Worm (Caenorhabditis elegans): ENCODE data around the gene cyp-13A11.

cyp-13A11 gene

DNA sequence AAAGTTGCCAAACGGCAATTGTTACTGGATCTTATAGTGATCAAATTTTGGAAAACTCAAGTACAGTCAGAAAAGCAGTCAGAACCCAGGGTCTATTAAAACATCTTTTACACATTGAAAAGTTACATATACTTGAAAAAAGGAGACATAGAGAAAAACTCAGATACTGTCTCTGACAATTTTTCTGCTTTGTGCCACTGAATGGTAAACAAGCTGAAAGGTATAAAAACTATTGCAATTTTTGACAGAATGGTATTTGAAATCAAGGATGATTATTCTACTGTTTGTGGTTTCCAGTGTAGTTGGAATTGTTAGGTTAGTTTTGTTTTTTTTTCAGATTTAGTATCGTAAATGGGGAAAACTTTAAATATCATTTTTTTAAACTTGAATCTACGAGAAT is at the start of gene cyp-13A11:
Gene cyp-13A11 (plus strand): TSS at position 266 of the 400 bp plus-strand sequence.
- TF ChIP-seq unc-62 (GFP tag; optimal IDR thresholded peaks at IDR 0.05): no peak

- no peak for TF ChIP-seq unc-62 (GFP tag; optimal IDR thresholded peaks at IDR 0.05)
These were observed 48.9 kb upstream of the cyp-13A11 start for ce11 chrIII:12971828-12972379.

DNA sequence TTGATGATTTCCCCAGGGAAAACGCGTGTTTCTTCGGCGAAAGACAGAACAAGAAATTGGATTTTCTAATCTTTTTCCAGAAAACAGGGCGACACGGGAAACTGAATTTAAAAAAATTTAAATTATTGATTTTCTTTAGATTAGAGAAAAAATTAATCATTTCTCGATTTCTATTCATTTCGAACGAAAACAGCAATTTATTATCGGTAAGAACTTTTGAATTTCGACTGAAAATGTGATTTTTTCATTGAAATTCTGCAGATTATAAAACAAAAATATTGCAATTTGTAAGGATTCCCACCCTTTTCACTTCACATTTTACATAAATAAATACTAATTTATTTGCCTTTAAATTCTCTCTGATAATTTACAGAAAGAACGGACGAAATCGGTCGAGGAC is 48.4 kb upstream of the cyp-13A11 start, which contains the start of gene bckd-1A:
Gene bckd-1A (minus strand): TSS at position 101 of the 400 bp plus-strand sequence.
- TF ChIP-seq unc-62 (GFP tag; optimal IDR thresholded peaks at IDR 0.05): no peak

ce11 chrIII:12977559-12977958 is 43.2 kb upstream of the cyp-13A11 start, which contains the start of gene ZK1010.2:
ZK1010.2 (minus strand) TSS chrIII:12977862.
- TF ChIP-seq unc-62 (GFP tag; optimal IDR thresholded peaks at IDR 0.05): no peak

ce11 chrIII:12978473-12979174 is 42.2 kb upstream of the cyp-13A11 start, which contains the start of the genes ubq-2 and frg-1:
ubq-2 (minus strand) TSS chrIII:12978523.
frg-1 (plus strand) TSS chrIII:12979162.
- no peak for TF ChIP-seq unc-62 (GFP tag; optimal IDR thresholded peaks at IDR 0.05)

- no peak for TF ChIP-seq unc-62 (GFP tag; optimal IDR thresholded peaks at IDR 0.05)
These were observed 40.0 kb upstream of the cyp-13A11 start, which contains the start of gene ZK1010.4 for ce11 chrIII:12980770-12981169. ZK1010.4 (plus strand) TSS chrIII:12981070.

DNA sequence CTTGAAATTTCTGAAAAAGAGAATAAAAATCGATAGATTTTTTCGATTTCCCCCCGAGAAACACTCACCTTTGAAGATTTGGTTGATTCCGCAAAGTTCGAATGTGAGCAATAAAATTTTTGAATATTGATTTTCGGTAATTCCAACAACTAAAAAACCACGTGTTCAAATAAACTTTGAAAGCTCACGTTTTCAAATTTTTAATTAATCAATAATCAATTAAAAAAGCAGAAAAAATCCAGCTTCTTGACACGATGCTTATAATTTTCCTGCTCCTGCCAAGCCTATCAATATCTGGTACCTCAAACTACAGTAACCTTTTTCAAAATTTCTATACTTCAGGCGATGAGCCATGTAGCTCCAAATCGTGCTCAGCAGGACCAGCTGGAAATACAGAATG is 33.4 kb upstream of the cyp-13A11 start, which contains the start of gene ZK1010.5:
Gene ZK1010.5 (minus strand): TSS at position 101 of the 400 bp plus-strand sequence.
- no peak for TF ChIP-seq unc-62 (GFP tag; optimal IDR thresholded peaks at IDR 0.05)

DNA sequence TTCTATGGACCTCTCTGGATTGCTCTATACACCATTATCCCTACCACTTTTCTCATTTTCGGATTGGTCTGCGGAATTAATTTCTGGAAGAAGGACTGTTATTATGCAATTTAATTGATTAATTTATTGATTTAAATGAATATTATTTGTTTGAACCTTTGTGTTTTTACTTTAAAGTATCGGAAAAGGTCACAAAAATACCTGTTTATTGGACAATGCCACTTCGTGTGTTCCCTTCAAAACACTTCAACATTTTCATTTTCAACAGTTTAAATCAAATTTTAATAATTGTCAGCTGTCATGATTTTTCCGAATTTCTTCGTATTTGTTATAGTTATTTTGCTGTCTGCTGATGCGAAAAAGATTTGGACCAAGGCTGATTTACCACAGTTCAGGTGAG is 29.8 kb upstream of the cyp-13A11 start, which contains the start of gene ZK1010.12:
Gene ZK1010.12 (plus strand): TSS at position 301 of the 400 bp plus-strand sequence.
- TF ChIP-seq unc-62 (GFP tag; optimal IDR thresholded peaks at IDR 0.05): no peak

ce11 chrIII:12993055-12993454 is 27.8 kb upstream of the cyp-13A11 start:
- no peak for TF ChIP-seq unc-62 (GFP tag; optimal IDR thresholded peaks at IDR 0.05)

ce11 chrIII:12993607-12994006 is 27.2 kb upstream of the cyp-13A11 start, which contains the start of gene col-97:
col-97 (minus strand) TSS chrIII:12993707.
- no peak for TF ChIP-seq unc-62 (GFP tag; optimal IDR thresholded peaks at IDR 0.05)

- no peak for TF ChIP-seq unc-62 (GFP tag; optimal IDR thresholded peaks at IDR 0.05)
These were observed 22.6 kb upstream of the cyp-13A11 start for ce11 chrIII:12998252-12998651.

ce11 chrIII:13000457-13000856 is 20.3 kb upstream of the cyp-13A11 start, which contains the start of gene ZK1010.8:
ZK1010.8 (minus strand) TSS chrIII:13000670.
- TF ChIP-seq unc-62 (GFP tag; optimal IDR thresholded peaks at IDR 0.05): no peak

DNA sequence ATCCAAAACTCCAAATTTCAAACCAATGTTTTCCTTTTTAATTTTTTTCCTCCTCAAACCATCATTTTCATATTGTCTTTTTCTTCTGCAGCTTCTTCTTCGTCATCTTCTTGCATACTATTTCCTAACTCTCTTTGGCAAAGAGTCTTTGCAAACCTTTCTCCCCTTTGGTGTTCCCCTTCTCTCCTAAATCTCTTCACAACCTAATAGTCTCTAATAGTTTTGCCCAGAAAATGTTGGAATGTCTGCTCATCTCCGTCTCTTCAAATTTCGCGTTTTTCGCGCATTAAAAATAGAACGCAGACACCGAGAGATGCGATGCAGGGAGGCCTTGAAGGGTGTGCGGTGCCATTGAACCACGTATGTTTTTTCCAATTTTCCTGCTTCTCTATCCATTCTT is 18.7 kb upstream of the cyp-13A11 start, which contains the start of gene ZK1010.10:
Gene ZK1010.10 (plus strand): TSS at position 286 of the 400 bp plus-strand sequence.
- no peak for TF ChIP-seq unc-62 (GFP tag; optimal IDR thresholded peaks at IDR 0.05)

- TF ChIP-seq unc-62 (GFP tag; optimal IDR thresholded peaks at IDR 0.05): no peak
These were observed 16.5 kb upstream of the cyp-13A11 start for ce11 chrIII:13004316-13004715.

DNA sequence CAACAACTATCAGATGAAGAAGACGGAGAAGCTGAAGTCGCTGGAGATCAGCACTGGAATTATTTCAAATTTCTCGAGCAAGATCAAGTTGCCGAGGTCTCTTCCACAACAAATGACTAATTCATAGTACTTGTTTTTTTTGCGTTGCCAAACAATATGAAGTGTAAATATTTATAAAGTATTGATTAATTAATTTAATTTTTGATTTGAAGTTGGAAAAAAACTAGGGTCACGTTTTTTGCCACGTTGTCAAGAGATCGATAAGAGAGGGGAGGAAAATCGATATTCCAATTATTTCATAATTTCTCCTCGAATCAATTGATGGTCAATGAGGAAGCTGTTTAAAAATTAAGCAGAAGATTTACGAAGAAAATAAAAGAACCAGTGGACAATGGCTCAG is 15.6 kb upstream of the cyp-13A11 start, which contains the start of gene snf-7:
Gene snf-7 (plus strand): TSS at position 301 of the 400 bp plus-strand sequence.
- TF ChIP-seq unc-62 (GFP tag; optimal IDR thresholded peaks at IDR 0.05): no peak

- no peak for TF ChIP-seq unc-62 (GFP tag; optimal IDR thresholded peaks at IDR 0.05)
These were observed 8.9 kb upstream of the cyp-13A11 start for ce11 chrIII:13011927-13012326.
